Worm (Caenorhabditis elegans): ENCODE data around the gene F01F1.15.

Gene F01F1.15

DNA sequence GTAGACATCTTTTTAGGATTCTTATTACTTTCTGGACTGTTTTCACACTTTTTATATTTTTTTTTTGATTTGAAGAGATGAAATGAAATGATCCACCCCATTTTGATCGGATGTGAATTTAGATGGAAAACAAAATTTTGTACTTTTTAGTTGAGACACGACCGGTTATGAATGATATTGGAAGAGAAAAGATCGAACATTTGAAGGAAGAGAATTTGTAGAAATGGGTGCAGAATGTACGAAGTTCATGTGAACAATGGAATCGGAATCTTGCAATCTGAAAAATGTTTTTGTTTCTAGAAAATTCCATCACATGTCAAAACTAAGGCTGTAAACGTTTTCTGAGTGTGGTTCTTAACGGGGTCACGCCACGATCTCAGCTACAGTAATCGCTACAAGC, 13.5 kb upstream of the F01F1.15 start, which contains the start of gene F01F1.14:
F01F1.14 (minus strand) TSS at position 101 of the 400 bp plus-strand sequence.
- no peak for TF ChIP-seq tra-1 (GFP tag; IDR thresholded peaks at IDR 0.05)
- no peak for TF ChIP-seq jun-1 (tag; optimal IDR thresholded peaks at IDR 0.05)

ce11 chrIII:5882284-5882683, 13.0 kb upstream of the F01F1.15 start:
- TF ChIP-seq rbr-2 (tag; optimal IDR thresholded peaks at IDR 0.05) (no peak), lin-38 (GFP tag; IDR thresholded peaks at IDR 0.05) (peak; percentile 33), unc-39 (tag; optimal IDR thresholded peaks at IDR 0.05) (no peak), T26A8.4 (GFP tag; IDR thresholded peaks at IDR 0.05) (0 out of 2 replicates have a peak, but pooled peaks have one; percentile 16), daf-16 (GFP tag; optimal IDR thresholded peaks at IDR 0.05) (no peak), daf-16 (tag; optimal IDR thresholded peaks at IDR 0.05) (no peak), T20F7.1 (GFP tag; optimal IDR thresholded peaks at IDR 0.05) (no peak)

DNA sequence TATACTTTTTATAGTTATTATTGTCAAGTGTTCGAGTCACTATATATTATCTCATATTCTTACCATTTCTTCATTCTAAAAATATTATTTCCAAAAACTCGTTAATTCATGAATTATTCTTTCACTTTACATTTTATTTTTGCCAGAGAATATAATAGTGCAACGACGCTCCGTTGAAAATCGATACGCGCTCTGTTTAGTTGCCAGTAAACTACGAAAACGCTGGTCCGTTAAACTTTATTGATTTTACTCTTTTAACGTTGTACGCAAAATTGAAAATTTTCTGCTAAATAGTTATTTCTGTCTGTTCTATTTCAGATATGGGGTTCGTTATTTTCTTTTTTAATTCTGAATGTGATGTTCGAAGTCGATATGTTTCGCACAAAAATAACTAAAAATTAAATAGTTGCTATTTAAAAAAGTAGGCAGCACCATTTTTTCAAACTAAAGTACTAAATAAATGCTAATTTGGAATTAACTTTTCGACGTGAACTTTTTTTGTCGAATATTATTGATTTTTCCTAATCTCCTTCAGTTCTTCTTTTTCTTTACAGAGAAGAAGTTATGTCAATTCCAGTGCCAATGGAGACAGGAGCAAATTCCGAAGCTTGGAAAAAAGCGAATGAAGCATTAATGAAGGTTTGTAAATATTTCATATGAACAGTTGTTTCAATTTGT, 10.1 kb upstream of the F01F1.15 start, which contains the start of gene hpo-10:
hpo-10 (plus strand) TSS at position 199 of the 678 bp plus-strand sequence.
- no peak for TF ChIP-seq cey-2 (tag; optimal IDR thresholded peaks at IDR 0.05; ENCODE audit: borderline replicate concordance, insufficient read depth)
- TF ChIP-seq F10B5.3 (tag; optimal IDR thresholded peaks at IDR 0.05), result no peak
- no peak for TF ChIP-seq Y5F2A.4 (GFP tag; optimal IDR thresholded peaks at IDR 0.05)
- TF ChIP-seq nhr-76 (tag; optimal IDR thresholded peaks at IDR 0.05), result no peak
- no peak for TF ChIP-seq ztf-11 (tag; optimal IDR thresholded peaks at IDR 0.05)
- TF ChIP-seq nhr-237 (tag; optimal IDR thresholded peaks at IDR 0.05), result no peak
- no peak for TF ChIP-seq ces-1 (GFP tag; optimal IDR thresholded peaks at IDR 0.05)
- peak; percentile 55 for TF ChIP-seq mes-2 (tag; optimal IDR thresholded peaks at IDR 0.05; ENCODE audit: poor library complexity, severe bottlenecking)
- peak; percentile 43 for TF ChIP-seq nhr-6 (tag; optimal IDR thresholded peaks at IDR 0.05)
- peak; percentile 96 for TF ChIP-seq aha-1 (tag)
- TF ChIP-seq spr-1 (tag; optimal IDR thresholded peaks at IDR 0.05), result no peak
- no peak for TF ChIP-seq ceh-82 (tag; optimal IDR thresholded peaks at IDR 0.05)
- peak in 1 of 2 experiments; percentile 65 for TF ChIP-seq lsy-2 (tag; optimal IDR thresholded peaks at IDR 0.05)
- TF ChIP-seq dve-1 (tag; optimal IDR thresholded peaks at IDR 0.05; ENCODE audit: insufficient read depth), result peak; percentile 48
- no peak for TF ChIP-seq nhr-25 (tag; optimal IDR thresholded peaks at IDR 0.05; ENCODE audit: borderline replicate concordance, insufficient read depth)
- peak; percentile 32 for TF ChIP-seq mep-1 (tag; optimal IDR thresholded peaks at IDR 0.05)
- TF ChIP-seq T20F7.1 (GFP tag; optimal IDR thresholded peaks at IDR 0.05), result peak; percentile 89
- TF ChIP-seq lin-38 (GFP tag; IDR thresholded peaks at IDR 0.05), result peak; percentile 37; the same call in 1 of the 2 replicates
- peak; percentile 22 for TF ChIP-seq hlh-30 (tag; optimal IDR thresholded peaks at IDR 0.05; ENCODE audit: insufficient read depth)
- no peak for TF ChIP-seq tra-1 (GFP tag; IDR thresholded peaks at IDR 0.05)
- TF ChIP-seq zfp-2 (tag; optimal IDR thresholded peaks at IDR 0.05), result no peak
- peak; percentile 12 for TF ChIP-seq dpl-1 (GFP tag; optimal IDR thresholded peaks at IDR 0.05)
- TF ChIP-seq daf-16 (GFP tag; optimal IDR thresholded peaks at IDR 0.05), result no peak
- TF ChIP-seq daf-16 (tag; optimal IDR thresholded peaks at IDR 0.05), result peak; percentile 31
- no peak for TF ChIP-seq fkh-10 (GFP tag; optimal IDR thresholded peaks at IDR 0.05)

DNA sequence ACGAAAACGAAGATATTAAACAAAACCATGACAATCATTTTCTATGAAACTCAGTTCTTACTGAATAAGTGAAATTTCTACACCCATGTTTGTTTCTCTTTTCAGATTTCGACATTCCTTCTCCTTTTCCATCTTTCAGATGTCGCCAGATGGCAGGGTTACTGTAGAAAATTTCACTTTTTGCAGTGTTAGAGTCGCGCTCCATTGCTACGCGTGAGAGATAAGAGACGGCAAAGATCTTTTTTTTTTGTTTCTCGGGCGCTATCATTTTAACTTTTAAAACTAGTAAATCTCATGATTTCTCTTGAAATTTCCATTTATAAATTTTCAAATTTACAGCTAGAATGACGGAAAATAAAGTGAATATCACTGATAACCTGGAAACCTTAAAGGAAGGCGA, 8.9 kb upstream of the F01F1.15 start, which contains the start of the genes mig-21 and F01F1.2:
mig-21 (minus strand) TSS at position 166 of the 400 bp plus-strand sequence.
F01F1.2 (plus strand) TSS at position 340 of the 400 bp plus-strand sequence.
- no peak for TF ChIP-seq daf-8 (GFP tag; IDR thresholded peaks at IDR 0.05)
- TF ChIP-seq mes-2 (tag; optimal IDR thresholded peaks at IDR 0.05; ENCODE audit: poor library complexity, severe bottlenecking), result peak; percentile 31
- TF ChIP-seq lin-38 (GFP tag; IDR thresholded peaks at IDR 0.05), result peak; percentile 49; the same call in 1 of the 2 replicates
- no peak for TF ChIP-seq hlh-11 (tag; optimal IDR thresholded peaks at IDR 0.05)
- peak in 1 of 2 experiments; percentile 75 for TF ChIP-seq lsy-2 (tag; optimal IDR thresholded peaks at IDR 0.05)

All from whole organism, L4 larva.